Worm (Caenorhabditis elegans) whole organism, mixed stage, embryonic: Measurements from ENCODE around the gene ragc-1.

ENCODE experiments used
- M03D4.4 ChIP-seq: sonication (generic microtip); optimal IDR thresholded peaks from 2 replicates; lab custom pipeline; 2017; ENCODE audit warnings: mild to moderate bottlenecking, missing genetic modification characterization, missing compliant biosample characterization
- bed-3 ChIP-seq: fragments of 200-800 bp; sonication (Bioruptor generic); optimal IDR thresholded peaks from 3 replicates; lab custom pipeline; 2018; ENCODE audit warnings: mild to moderate bottlenecking, missing genetic modification characterization, moderate library complexity, missing compliant biosample characterization
- blmp-1 ChIP-seq: fragments of 150-350 bp; optimal IDR thresholded peaks from 2 replicates; lab custom pipeline; 2014; ENCODE audit warnings: missing biosample characterization, missing genetic modification characterization
- ceh-39 ChIP-seq: fragments of 150-350 bp; optimal IDR thresholded peaks from 2 replicates; lab custom pipeline; 2014; ENCODE audit warnings: missing biosample characterization, missing genetic modification characterization
- ceh-43 ChIP-seq: fragments of 200-800 bp; sonication (Bioruptor generic); optimal IDR thresholded peaks from 2 replicates; lab custom pipeline; 2018; ENCODE audit warnings: mild to moderate bottlenecking, missing genetic modification characterization, moderate library complexity, missing compliant biosample characterization
- ceh-83 ChIP-seq: fragments of 200-800 bp; sonication (Bioruptor generic); optimal IDR thresholded peaks from 2 replicates; lab custom pipeline; 2018; ENCODE audit warnings: mild to moderate bottlenecking, missing genetic modification characterization, missing compliant biosample characterization
- ces-1 ChIP-seq: fragments of 150-350 bp; optimal IDR thresholded peaks from 2 replicates; lab custom pipeline; 2014; ENCODE audit warnings: missing biosample characterization, missing genetic modification reagents, missing genetic modification characterization
- cnd-1 ChIP-seq: fragments of 200-800 bp; sonication (Bioruptor generic); optimal IDR thresholded peaks from 2 replicates; lab custom pipeline; 2018; ENCODE audit warnings: mild to moderate bottlenecking, missing genetic modification characterization, missing compliant biosample characterization
- drap-1 ChIP-seq: fragments of 200-800 bp; sonication (Bioruptor generic); optimal IDR thresholded peaks from 3 replicates; lab custom pipeline; 2018; ENCODE audit warnings: mild to moderate bottlenecking, missing genetic modification characterization, missing compliant biosample characterization
- elt-1 ChIP-seq: sonication (generic microtip); optimal IDR thresholded peaks from 2 replicates; lab custom pipeline; 2017; ENCODE audit warnings: missing genetic modification characterization, mild to moderate bottlenecking, missing compliant biosample characterization, antibody characterized with exemption, moderate library complexity, borderline replicate concordance; ENCODE audit not compliant: insufficient read depth
- elt-3 ChIP-seq: fragments of 150-350 bp; optimal IDR thresholded peaks from 2 replicates; lab custom pipeline; 2014; ENCODE audit warnings: missing biosample characterization, missing genetic modification characterization
- flh-1 ChIP-seq: fragments of 200-800 bp; sonication (Bioruptor generic); optimal IDR thresholded peaks from 2 replicates; lab custom pipeline; 2018; ENCODE audit warnings: mild to moderate bottlenecking, missing genetic modification characterization, moderate library complexity, missing compliant biosample characterization
- ham-2 ChIP-seq: fragments of 200-800 bp; sonication (Bioruptor generic); optimal IDR thresholded peaks from 2 replicates; lab custom pipeline; 2018; ENCODE audit warnings: mild to moderate bottlenecking, missing genetic modification characterization, missing compliant biosample characterization
- hlh-1 ChIP-seq: fragments of 150-350 bp; optimal IDR thresholded peaks from 2 replicates; lab custom pipeline; 2014; ENCODE audit warnings: missing biosample characterization, missing genetic modification reagents, missing genetic modification characterization
- lin-13 ChIP-seq: fragments of 150-350 bp; optimal IDR thresholded peaks from 2 replicates; lab custom pipeline; 2014; ENCODE audit warnings: missing biosample characterization, missing genetic modification characterization
- lin-32 ChIP-seq: fragments of 200-800 bp; sonication (Bioruptor generic); optimal IDR thresholded peaks from 2 replicates; lab custom pipeline; 2018; ENCODE audit warnings: mild to moderate bottlenecking, missing genetic modification characterization, missing compliant biosample characterization
- lsy-2 ChIP-seq: fragments of 150-350 bp; optimal IDR thresholded peaks from 2 replicates; lab custom pipeline; 2014; ENCODE audit warnings: missing biosample characterization, missing genetic modification characterization
- mab-5 ChIP-seq: fragments of 150-350 bp; optimal IDR thresholded peaks from 2 replicates; lab custom pipeline; 2014; ENCODE audit warnings: missing biosample characterization, missing genetic modification characterization
- mep-1 ChIP-seq: fragments of 150-350 bp; optimal IDR thresholded peaks from 2 replicates; lab custom pipeline; 2017; ENCODE audit warnings: missing biosample characterization, missing genetic modification reagents, missing genetic modification characterization, inconsistent platforms
- mls-2 ChIP-seq: sonication (generic microtip); optimal IDR thresholded peaks from 2 replicates; lab custom pipeline; 2016; ENCODE audit warnings: mild to moderate bottlenecking, missing genetic modification characterization, moderate library complexity, missing compliant biosample characterization
- nhr-12 ChIP-seq: fragments of 150-350 bp; optimal IDR thresholded peaks from 2 replicates; lab custom pipeline; 2014; ENCODE audit warnings: missing biosample characterization, missing genetic modification characterization
- nhr-2 ChIP-seq: fragments of 150-350 bp; optimal IDR thresholded peaks from 2 replicates; lab custom pipeline; 2014; ENCODE audit warnings: missing biosample characterization, missing genetic modification characterization
- nhr-237 ChIP-seq: fragments of 150-350 bp; optimal IDR thresholded peaks from 2 replicates; lab custom pipeline; 2014; ENCODE audit warnings: missing biosample characterization, missing genetic modification characterization
- nhr-28 ChIP-seq: fragments of 150-350 bp; optimal IDR thresholded peaks from 2 replicates; lab custom pipeline; 2014; ENCODE audit warnings: missing biosample characterization, missing genetic modification characterization
- nhr-76 ChIP-seq: sonication (generic microtip); optimal IDR thresholded peaks from 2 replicates; lab custom pipeline; 2017; ENCODE audit warnings: missing biosample characterization, missing genetic modification characterization
- pha-4 ChIP-seq: fragments of 150-350 bp; optimal IDR thresholded peaks from 2 replicates; lab custom pipeline; 2018; ENCODE audit warnings: missing biosample characterization, missing genetic modification reagents, missing genetic modification characterization
- sem-2 ChIP-seq: fragments of 200-800 bp; sonication (Bioruptor generic); optimal IDR thresholded peaks from 2 replicates; lab custom pipeline; 2018; ENCODE audit warnings: mild to moderate bottlenecking, missing genetic modification characterization, missing compliant biosample characterization
- snpc-4 ChIP-seq: fragments of 150-350 bp; optimal IDR thresholded peaks from 2 replicates; lab custom pipeline; 2014; ENCODE audit warnings: missing biosample characterization, missing genetic modification characterization
- sptf-1 ChIP-seq: sonication (generic microtip); optimal IDR thresholded peaks from 2 replicates; lab custom pipeline; 2017; ENCODE audit warnings: mild to moderate bottlenecking, missing genetic modification characterization, moderate library complexity, missing compliant biosample characterization
- tbx-8 ChIP-seq: fragments of 200-800 bp; sonication (Bioruptor generic); optimal IDR thresholded peaks from 2 replicates; lab custom pipeline; 2018; ENCODE audit warnings: mild to moderate bottlenecking, missing genetic modification characterization, moderate library complexity, missing compliant biosample characterization
- unc-120 ChIP-seq: sonication (generic microtip); optimal IDR thresholded peaks from 2 replicates; lab custom pipeline; 2017; ENCODE audit warnings: missing genetic modification characterization, missing compliant biosample characterization; ENCODE audit not compliant: poor library complexity, severe bottlenecking
- unc-39 ChIP-seq: fragments of 150-350 bp; optimal IDR thresholded peaks from 2 replicates; lab custom pipeline; 2014; ENCODE audit warnings: missing biosample characterization, missing genetic modification characterization
- unc-62 ChIP-seq: fragments of 150-350 bp; optimal IDR thresholded peaks from 2 replicates; lab custom pipeline; 2014; ENCODE audit warnings: missing biosample characterization, missing genetic modification reagents, missing genetic modification characterization
- zip-8 ChIP-seq: fragments of 150-350 bp; optimal IDR thresholded peaks from 2 replicates; lab custom pipeline; 2014; ENCODE audit warnings: missing biosample characterization, missing genetic modification characterization
- ztf-11 ChIP-seq: fragments of 150-350 bp; optimal IDR thresholded peaks from 2 replicates; lab custom pipeline; 2014; ENCODE audit warnings: missing biosample characterization, missing genetic modification characterization

The ragc-1 gene

DNA sequence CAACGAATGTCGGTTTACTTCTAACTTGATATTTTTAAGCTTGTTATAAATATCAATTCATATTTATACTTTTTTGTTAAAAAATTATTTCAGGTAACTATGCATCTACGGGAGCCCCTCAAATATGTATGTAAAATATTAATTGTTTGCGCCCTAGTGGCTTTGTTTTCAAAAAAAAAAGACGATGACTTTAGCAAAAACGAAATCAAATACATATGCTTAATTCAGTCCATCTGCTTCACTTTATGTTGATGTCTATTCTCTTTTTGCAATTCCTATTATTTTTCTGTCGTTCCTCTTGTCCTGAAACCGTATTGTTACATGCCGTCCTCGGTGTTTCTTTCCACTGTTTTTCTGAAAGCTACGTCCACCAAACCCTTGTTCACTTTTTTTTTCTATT, 34.9 kb downstream of the ragc-1 start:
- TF ChIP-seq ces-1 (GFP tag; lab: Kevin White, UChicago) (no peak), nhr-2 (tag; lab: Kevin White, UChicago) (no peak), elt-1 (tag; lab: Kevin White, UChicago) (no peak), sptf-1 (no peak), bed-3 (GFP tag; lab: Kevin White, UChicago) (no peak), ceh-83 (GFP tag; lab: Kevin White, UChicago) (no peak), hlh-1 (no peak), zip-8 (tag; lab: Kevin White, UChicago) (no peak), pha-4 (no peak), ceh-39 (tag; lab: Kevin White, UChicago) (no peak), nhr-12 (tag; lab: Kevin White, UChicago) (no peak), ztf-11 (tag; lab: Kevin White, UChicago) (no peak), nhr-237 (no peak), unc-120 (tag; lab: Kevin White, UChicago) (no peak), drap-1 (no peak), nhr-76 (no peak), lin-13 (tag; lab: Kevin White, UChicago) (no peak), elt-3 (tag; lab: Kevin White, UChicago) (no peak), nhr-28 (tag; lab: Kevin White, UChicago) (no peak), lin-32 (GFP tag; lab: Kevin White, UChicago) (no peak)
- TF ChIP-seq, all 35 proteins: peak for 0

DNA sequence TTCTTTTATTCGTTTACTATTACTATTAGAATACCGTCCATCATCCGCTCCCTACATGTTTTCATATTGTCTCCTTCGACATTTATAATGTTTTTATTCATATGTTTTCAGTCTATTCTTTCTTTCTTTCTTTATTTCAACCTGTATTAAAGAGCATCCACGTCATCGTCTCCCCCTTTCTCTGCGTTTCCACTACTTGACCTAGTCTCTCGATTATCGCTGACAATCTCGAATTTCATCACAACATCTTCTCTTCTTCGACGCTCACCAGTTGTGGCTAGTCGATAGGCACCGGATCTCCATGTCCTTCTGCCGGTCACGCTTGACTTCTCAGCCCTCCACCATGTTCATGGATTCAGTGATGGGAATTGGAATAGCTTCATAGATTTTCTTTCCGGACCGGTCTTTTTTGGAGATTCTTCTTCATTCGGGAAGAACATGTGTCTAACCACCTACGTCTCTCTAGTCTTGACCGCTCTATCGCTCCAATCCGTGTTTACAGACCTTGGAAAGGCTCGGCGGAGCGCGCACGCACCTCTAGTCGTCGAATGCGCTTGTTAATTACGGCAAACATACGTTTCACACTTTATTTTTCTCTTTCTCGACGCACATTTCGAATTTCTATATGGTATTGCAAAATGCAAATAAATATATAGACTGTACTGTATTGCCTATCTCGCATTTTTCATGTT, 36.3 kb downstream of the ragc-1 start:
- no peak for TF ChIP-seq cnd-1
- no peak for TF ChIP-seq elt-1 (tag; lab: Kevin White, UChicago)
- no peak for TF ChIP-seq sem-2 (GFP tag; lab: Kevin White, UChicago)
- no peak for TF ChIP-seq elt-3 (tag; lab: Kevin White, UChicago)
- TF ChIP-seq M03D4.4 (tag; lab: Kevin White, UChicago), result no peak
- TF ChIP-seq snpc-4 (tag; lab: Kevin White, UChicago), result no peak
- TF ChIP-seq ces-1 (GFP tag; lab: Kevin White, UChicago), result no peak
- TF ChIP-seq ham-2 (GFP tag; lab: Kevin White, UChicago), result peak; percentile 26
- no peak for TF ChIP-seq bed-3 (GFP tag; lab: Kevin White, UChicago)
- TF ChIP-seq pha-4, result peak; percentile 82

DNA sequence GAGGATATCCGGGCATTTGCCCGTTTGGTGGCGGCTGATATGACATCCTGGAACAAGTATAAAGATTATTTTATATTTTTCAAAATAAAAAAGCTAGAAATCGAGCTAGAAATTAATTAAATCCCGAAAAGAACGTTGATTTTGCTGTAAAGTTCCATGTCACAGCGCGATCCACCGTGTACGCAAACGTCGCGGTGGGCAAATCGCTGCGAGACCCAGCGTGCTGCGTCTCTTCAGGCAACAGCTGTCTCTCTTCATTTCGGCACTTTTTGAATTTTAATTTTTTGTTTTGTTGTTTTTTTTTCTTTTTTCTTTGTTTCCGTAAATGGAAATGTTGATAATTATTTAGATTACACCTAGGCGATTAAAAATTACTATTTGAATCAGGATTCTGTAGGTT, 38.6 kb downstream of the ragc-1 start, which contains the start of gene sec-24.1:
TSS of gene sec-24.1 (minus strand) at position 49 of the 400 bp plus-strand sequence.
- TF ChIP-seq elt-3 (tag; lab: Kevin White, UChicago) (no peak), nhr-2 (tag; lab: Kevin White, UChicago) (peak; percentile 9), sem-2 (GFP tag; lab: Kevin White, UChicago) (no peak), mls-2 (tag; lab: Kevin White, UChicago) (no peak), hlh-1 (peak; percentile 96), snpc-4 (tag; lab: Kevin White, UChicago) (no peak), nhr-237 (peak; percentile 72), pha-4 (peak; percentile 84), blmp-1 (tag; lab: Kevin White, UChicago) (no peak), zip-8 (tag; lab: Kevin White, UChicago) (no peak), bed-3 (GFP tag; lab: Kevin White, UChicago) (no peak), ceh-83 (GFP tag; lab: Kevin White, UChicago) (no peak), flh-1 (GFP tag; lab: Kevin White, UChicago) (no peak), M03D4.4 (tag; lab: Kevin White, UChicago) (peak; percentile 24), lin-32 (GFP tag; lab: Kevin White, UChicago) (no peak), mep-1 (tag; lab: Kevin White, UChicago) (peak; percentile 82), nhr-28 (tag; lab: Kevin White, UChicago) (no peak), lin-13 (tag; lab: Kevin White, UChicago) (peak; percentile 64), ceh-39 (tag; lab: Kevin White, UChicago) (no peak), elt-1 (tag; lab: Kevin White, UChicago) (no peak), cnd-1 (peak; percentile 41), nhr-76 (no peak), ham-2 (GFP tag; lab: Kevin White, UChicago) (no peak), unc-62 (no peak), tbx-8 (no peak), ceh-43 (no peak), mab-5 (tag; lab: Kevin White, UChicago) (no peak), lsy-2 (tag; lab: Kevin White, UChicago) (peak; percentile 99), nhr-12 (tag; lab: Kevin White, UChicago) (no peak), ztf-11 (tag; lab: Kevin White, UChicago) (no peak), sptf-1 (no peak), ces-1 (GFP tag; lab: Kevin White, UChicago) (peak; percentile 61), drap-1 (no peak), unc-39 (no peak), unc-120 (tag; lab: Kevin White, UChicago) (peak; percentile 23)
